Worm (Caenorhabditis elegans): Measurements from ENCODE around the gene Y73B6BL.289.
A peak's percentile ranks its signal among the peaks of the same experiment; 100 is the strongest.

DNA sequence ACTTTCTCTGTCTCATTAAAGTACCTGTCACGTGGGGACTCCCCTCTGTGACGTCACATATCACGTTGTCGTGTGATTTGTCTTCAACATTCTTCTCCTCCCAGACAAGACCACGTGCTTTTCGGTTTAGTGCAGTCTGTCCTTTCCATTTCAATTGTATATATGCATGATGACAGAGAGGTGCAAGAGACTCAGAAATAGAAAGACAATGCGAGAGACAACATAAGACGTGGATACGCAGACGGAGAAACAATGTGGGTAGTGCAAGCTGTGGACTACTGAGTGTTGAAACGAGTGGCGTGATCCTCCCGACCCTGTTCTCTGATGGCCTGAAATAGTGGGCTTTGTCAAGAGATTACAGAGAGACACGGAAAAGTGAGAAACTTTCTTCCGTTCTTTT is 10.6 kb upstream of the Y73B6BL.289 start:
- TF ChIP-seq nhr-11 (tag; optimal IDR thresholded peaks at IDR 0.05): peak; percentile 84
- TF ChIP-seq nhr-76 (tag; optimal IDR thresholded peaks at IDR 0.05): no peak
- no peak for TF ChIP-seq aly-2 (tag; optimal IDR thresholded peaks at IDR 0.05)
- no peak for TF ChIP-seq snpc-4 (tag; optimal IDR thresholded peaks at IDR 0.05)
- TF ChIP-seq lir-3 (tag; optimal IDR thresholded peaks at IDR 0.05): no peak
- TF ChIP-seq lin-39 (tag; optimal IDR thresholded peaks at IDR 0.05): no peak
- TF ChIP-seq ceh-28 (tag; optimal IDR thresholded peaks at IDR 0.05): no peak
- TF ChIP-seq ztf-11 (tag; optimal IDR thresholded peaks at IDR 0.05): no peak
- TF ChIP-seq nhr-6 (tag; optimal IDR thresholded peaks at IDR 0.05): peak; percentile 84
- peak; percentile 71 for TF ChIP-seq spr-3 (GFP tag; optimal IDR thresholded peaks at IDR 0.05)
- peak; percentile 72 for TF ChIP-seq ama-1 (optimal IDR thresholded peaks at IDR 0.05)

Measured in whole organism, L4 larva.